Worm (Caenorhabditis elegans) whole organism, late embryonic: ENCODE results near the gene erp-44.3.

Experiments used
- ama-1 ChIP-seq: fragments of 150-350 bp; optimal IDR thresholded peaks from 2 replicates; lab custom pipeline; 2014
- ceh-14 ChIP-seq: sonication (generic microtip); optimal IDR thresholded peaks from 2 replicates; lab custom pipeline; 2016; ENCODE audit warnings: missing genotype, missing genetic modification characterization, missing compliant biosample characterization
- ceh-22 ChIP-seq: sonication (generic microtip); optimal IDR thresholded peaks from 2 replicates; lab custom pipeline; 2017; ENCODE audit warnings: missing biosample characterization, missing genetic modification characterization
- ceh-6 ChIP-seq: fragments of 200-800 bp; sonication (Bioruptor generic); optimal IDR thresholded peaks from 2 replicates; lab custom pipeline; 2018; ENCODE audit warnings: mild to moderate bottlenecking, missing genetic modification characterization, missing compliant biosample characterization
- fkh-10 ChIP-seq: fragments of 150-350 bp; optimal IDR thresholded peaks from 2 replicates; lab custom pipeline; 2014; ENCODE audit warnings: missing biosample characterization, missing genetic modification reagents, missing genetic modification characterization
- hlh-13 ChIP-seq: fragments of 200-800 bp; sonication (Bioruptor generic); optimal IDR thresholded peaks from 2 replicates; lab custom pipeline; 2018; ENCODE audit warnings: mild to moderate bottlenecking, missing genetic modification characterization, missing compliant biosample characterization
- hlh-30 ChIP-seq: sonication (generic microtip); optimal IDR thresholded peaks from 2 replicates; lab custom pipeline; 2017; ENCODE audit warnings: antibody characterized with exemption, missing genetic modification characterization, missing compliant biosample characterization; ENCODE audit not compliant: insufficient read depth
- pqm-1 ChIP-seq: sonication (generic microtip); optimal IDR thresholded peaks from 2 replicates; lab custom pipeline; 2016; ENCODE audit warnings: missing genetic modification characterization, missing compliant biosample characterization
- pros-1 ChIP-seq: fragments of 150-350 bp; optimal IDR thresholded peaks from 2 replicates; lab custom pipeline; 2014; ENCODE audit warnings: missing biosample characterization, missing genetic modification reagents, missing genetic modification characterization
- sox-4 ChIP-seq: sonication (generic microtip); optimal IDR thresholded peaks from 2 replicates; lab custom pipeline; 2017; ENCODE audit warnings: mild to moderate bottlenecking, missing genetic modification characterization, inconsistent platforms, missing compliant biosample characterization
- tbx-7 ChIP-seq: sonication (generic microtip); optimal IDR thresholded peaks from 2 replicates; lab custom pipeline; 2016; ENCODE audit warnings: missing genotype, missing genetic modification characterization, missing compliant biosample characterization
- unc-3 ChIP-seq, 2 experiments: fragments of 200-800 bp in 1 of 2; sonication (Bioruptor generic) in 1 of 2; sonication (generic microtip) in 1 of 2; conservative IDR thresholded peaks in 1 of 2; optimal IDR thresholded peaks in 1 of 2; 2 replicates each; pipeline versions ENCODE4 v1.3.6 to Lab custom; 2016 to 2022; ENCODE audit warnings: missing compliant biosample characterization in 2 of 2, missing genetic modification characterization in 2 of 2, missing genetic modification reagents in 1 of 2
- unc-55 ChIP-seq: sonication (generic microtip); optimal IDR thresholded peaks from 2 replicates; lab custom pipeline; 2017; ENCODE audit warnings: missing biosample characterization, missing genetic modification reagents, missing genetic modification characterization

DNA sequence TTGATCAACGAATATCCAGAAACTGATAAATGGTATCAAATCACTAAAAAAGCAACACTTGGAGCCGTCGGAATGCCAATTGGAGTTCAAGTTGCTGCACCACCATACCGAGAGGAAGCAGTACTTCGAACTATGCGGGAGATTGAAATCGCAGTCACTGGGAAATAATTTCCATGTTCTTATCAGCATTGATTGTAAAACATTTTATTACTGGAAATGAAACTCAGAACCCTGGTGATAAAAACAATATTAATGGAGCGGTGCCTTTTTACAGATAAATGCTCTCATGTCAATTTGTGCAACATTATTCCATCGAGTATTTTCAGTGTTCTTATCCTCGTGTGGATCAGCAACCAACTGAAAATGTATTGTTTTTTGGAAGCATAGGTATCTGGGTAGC, 39.3 kb downstream of the erp-44.3 start:
- TF ChIP-seq unc-3 (GFP tag; conservative IDR thresholded peaks at IDR 0.05; lab: Robert Waterston, UW) (no peak), unc-3 (tag; optimal IDR thresholded peaks at IDR 0.05; lab: Kevin White, UChicago) (no peak), tbx-7 (tag; lab: Kevin White, UChicago) (no peak), pros-1 (tag; lab: Kevin White, UChicago) (no peak), ceh-6 (GFP tag; lab: Kevin White, UChicago) (no peak), pqm-1 (tag; lab: Kevin White, UChicago) (no peak), hlh-30 (tag; lab: Kevin White, UChicago) (no peak), ama-1 (lab: Kevin White, UChicago) (no peak), unc-55 (GFP tag; lab: Kevin White, UChicago) (no peak), ceh-14 (tag; lab: Kevin White, UChicago) (no peak), ceh-22 (tag; lab: Kevin White, UChicago) (no peak), sox-4 (tag; lab: Kevin White, UChicago) (no peak), hlh-13 (GFP tag; lab: Kevin White, UChicago) (no peak), fkh-10 (GFP tag; lab: Kevin White, UChicago) (no peak)
